Fruit fly (Drosophila melanogaster) whole organism, embryonic: ENCODE measurements around the gene CG15773.
A peak's percentile ranks its signal among the peaks of the same experiment; 100 is the strongest.

Source experiments
- Awh ChIP-seq: fragments of 200-800 bp; sonication (Bioruptor generic); IDR thresholded peaks from 2 replicates; pipeline ENCODE4, ENCODE4 v1.3.6; 2022; ENCODE audit warnings: missing biosample characterization, missing genetic modification characterization
- CG10654 ChIP-seq: fragments of 200-800 bp; sonication (Bioruptor generic); optimal IDR thresholded peaks from 2 replicates; lab custom pipeline; 2016; ENCODE audit warnings: missing biosample characterization, missing genetic modification characterization
- CG11398 ChIP-seq: fragments of 200-800 bp; sonication (Bioruptor generic); optimal IDR thresholded peaks from 2 replicates; lab custom pipeline; 2016; ENCODE audit warnings: missing biosample characterization, missing genetic modification characterization
- CG11560 ChIP-seq: fragments of 200-800 bp; sonication (Bioruptor generic); IDR thresholded peaks from 3 replicates; pipeline ENCODE4 v1.3.6; 2022; ENCODE audit warnings: missing biosample characterization, missing genetic modification characterization
- CG1602 ChIP-seq: fragments of 200-800 bp; sonication (Bioruptor generic); optimal IDR thresholded peaks from 3 replicates; lab custom pipeline; 2016; ENCODE audit warnings: missing biosample characterization, missing genetic modification characterization
- CG1647 ChIP-seq: fragments of 200-800 bp; sonication (Bioruptor generic); optimal IDR thresholded peaks from 3 replicates; lab custom pipeline; 2016; ENCODE audit warnings: missing biosample characterization, missing genetic modification characterization
- CG17328 ChIP-seq: fragments of 200-800 bp; sonication (Bioruptor generic); IDR thresholded peaks from 2 replicates; pipeline ENCODE4 v1.3.6; 2022; ENCODE audit warnings: missing biosample characterization, missing genetic modification characterization
- CG17612 ChIP-seq: fragments of 200-800 bp; sonication (Bioruptor generic); IDR thresholded peaks from 2 replicates; pipeline ENCODE4 v1.3.6; 2022; ENCODE audit warnings: missing biosample characterization, missing genetic modification characterization
- CG17829 ChIP-seq: fragments of 200-800 bp; optimal IDR thresholded peaks from 2 replicates; lab custom pipeline; 2019; ENCODE audit warnings: missing biosample characterization, mild to moderate bottlenecking, missing genetic modification characterization, moderate library complexity
- CG1832 ChIP-seq: fragments of 200-800 bp; sonication (Bioruptor generic); optimal IDR thresholded peaks from 2 replicates; lab custom pipeline; 2017; ENCODE audit warnings: missing biosample characterization, mild to moderate bottlenecking, missing genetic modification characterization, inconsistent platforms
- CG2678 ChIP-seq: fragments of 200-800 bp; sonication (Bioruptor generic); optimal IDR thresholded peaks from 3 replicates; lab custom pipeline; 2019; ENCODE audit warnings: missing biosample characterization, mild to moderate bottlenecking, missing genetic modification characterization, moderate library complexity
- CG3281 ChIP-seq: fragments of 200-800 bp; sonication (Bioruptor generic); optimal IDR thresholded peaks from 3 replicates; lab custom pipeline; 2017; ENCODE audit warnings: missing biosample characterization, mild to moderate bottlenecking, missing genetic modification characterization
- CG33557 ChIP-seq: fragments of 200-800 bp; sonication (Bioruptor generic); optimal IDR thresholded peaks from 2 replicates; lab custom pipeline; 2019; ENCODE audit warnings: missing biosample characterization, mild to moderate bottlenecking, missing genetic modification characterization, moderate library complexity
- CG34376 ChIP-seq: fragments of 200-800 bp; sonication (Bioruptor generic); optimal IDR thresholded peaks from 2 replicates; lab custom pipeline; 2018; ENCODE audit warnings: missing biosample characterization, mild to moderate bottlenecking, missing genetic modification characterization
- CG6791 ChIP-seq: fragments of 200-800 bp; sonication (Bioruptor generic); IDR thresholded peaks from 3 replicates; pipeline ENCODE4 v1.3.6; 2022; ENCODE audit warnings: missing biosample characterization, missing genetic modification characterization; ENCODE audit not compliant: partially characterized antibody
- CG6854 ChIP-seq: fragments of 200-800 bp; sonication (Bioruptor generic); optimal IDR thresholded peaks from 3 replicates; lab custom pipeline; 2017; ENCODE audit warnings: missing biosample characterization, mild to moderate bottlenecking, missing genetic modification characterization
- CG7357 ChIP-seq: fragments of 200-800 bp; sonication (Bioruptor generic); IDR thresholded peaks from 3 replicates; pipeline ENCODE4 v1.3.6; 2022; ENCODE audit warnings: missing biosample characterization, missing genetic modification characterization
- CG7839 ChIP-seq: fragments of 200-800 bp; sonication (Bioruptor generic); optimal IDR thresholded peaks from 3 replicates; lab custom pipeline; 2018; ENCODE audit warnings: missing biosample characterization, mild to moderate bottlenecking, missing genetic modification characterization, moderate library complexity
- CG8388 ChIP-seq: fragments of 200-800 bp; sonication (Bioruptor generic); optimal IDR thresholded peaks from 2 replicates; lab custom pipeline; 2019; ENCODE audit warnings: missing biosample characterization, mild to moderate bottlenecking, missing genetic modification characterization, moderate library complexity
- CG8765 ChIP-seq: fragments of 200-800 bp; sonication (Bioruptor generic); IDR thresholded peaks from 2 replicates; pipeline ENCODE4 v1.3.6; 2022; ENCODE audit warnings: missing biosample characterization, missing genetic modification characterization
- Doc2 ChIP-seq: fragments of 200-800 bp; sonication (Bioruptor generic); IDR thresholded peaks from 2 replicates; pipeline ENCODE4 v1.3.6; 2022; ENCODE audit warnings: missing biosample characterization, missing genetic modification characterization
- Dref ChIP-seq: fragments of 200-800 bp; sonication (Bioruptor generic); IDR thresholded peaks from 2 replicates; pipeline ENCODE4 v1.3.6; 2022; ENCODE audit warnings: missing biosample characterization, missing genetic modification characterization
- NFAT ChIP-seq: fragments of 200-800 bp; sonication (Bioruptor generic); IDR thresholded peaks from 2 replicates; pipeline ENCODE4 v1.3.6; 2022; ENCODE audit warnings: missing biosample characterization, missing genetic modification characterization
- Oaz ChIP-seq: fragments of 200-800 bp; sonication (Bioruptor generic); IDR thresholded peaks from 2 replicates; pipeline ENCODE4 v1.3.6; 2022; ENCODE audit warnings: missing biosample characterization, missing genetic modification characterization
- Opbp ChIP-seq: fragments of 200-800 bp; sonication (Bioruptor generic); IDR thresholded peaks from 3 replicates; pipeline ENCODE4 v1.3.6; 2022; ENCODE audit warnings: missing biosample characterization, missing genetic modification characterization; ENCODE audit not compliant: partially characterized antibody
- Side ChIP-seq: fragments of 200-800 bp; sonication (Bioruptor generic); optimal IDR thresholded peaks from 2 replicates; lab custom pipeline; 2016; ENCODE audit warnings: missing biosample characterization, missing genetic modification characterization
- bigmax ChIP-seq: fragments of 200-800 bp; sonication (Bioruptor generic); optimal IDR thresholded peaks from 2 replicates; lab custom pipeline; 2018; ENCODE audit warnings: missing biosample characterization, mild to moderate bottlenecking, missing genetic modification characterization
- bsh ChIP-seq, 2 experiments: fragments of 200-800 bp; sonication (Bioruptor generic); optimal IDR thresholded peaks; 2 replicates each; lab custom pipeline; 2017 to 2018; ENCODE audit warnings: mild to moderate bottlenecking in 2 of 2, missing biosample characterization in 2 of 2, missing genetic modification characterization in 2 of 2, moderate library complexity in 1 of 2
- caup ChIP-seq: fragments of 200-800 bp; sonication (Bioruptor generic); optimal IDR thresholded peaks from 3 replicates; lab custom pipeline; 2017; ENCODE audit warnings: missing biosample characterization, mild to moderate bottlenecking, missing genetic modification characterization, moderate library complexity; ENCODE audit not compliant: severe bottlenecking
- chinmo ChIP-seq: fragments of 200-800 bp; sonication (Bioruptor generic); IDR thresholded peaks from 4 replicates; pipeline ENCODE4 v1.3.6; 2022; ENCODE audit warnings: missing biosample characterization, missing genetic modification characterization; ENCODE audit not compliant: partially characterized antibody
- crc ChIP-seq: fragments of 200-800 bp; sonication (Bioruptor generic); optimal IDR thresholded peaks from 2 replicates; lab custom pipeline; 2016; ENCODE audit warnings: missing biosample characterization, missing genetic modification characterization
- cwo ChIP-seq: fragments of 200-800 bp; sonication (Bioruptor generic); optimal IDR thresholded peaks from 3 replicates; lab custom pipeline; 2017; ENCODE audit warnings: missing biosample characterization, missing genetic modification characterization, mild to moderate bottlenecking, moderate library complexity, missing genetic modification reagents
- dm ChIP-seq: fragments of 200-800 bp; sonication (Bioruptor generic); optimal IDR thresholded peaks from 3 replicates; lab custom pipeline; 2016; ENCODE audit warnings: missing biosample characterization, missing genetic modification characterization
- dysf ChIP-seq: fragments of 200-800 bp; sonication (Bioruptor generic); IDR thresholded peaks from 3 replicates; pipeline ENCODE4 v1.3.6; 2022; ENCODE audit warnings: missing biosample characterization, missing genetic modification characterization
- fd3F ChIP-seq: fragments of 200-800 bp; sonication (Bioruptor generic); optimal IDR thresholded peaks from 2 replicates; lab custom pipeline; 2018; ENCODE audit warnings: missing biosample characterization, mild to moderate bottlenecking, missing genetic modification characterization, moderate library complexity
- her ChIP-seq: fragments of 200-800 bp; sonication (Bioruptor generic); optimal IDR thresholded peaks from 2 replicates; lab custom pipeline; 2016; ENCODE audit warnings: missing biosample characterization, missing genetic modification characterization
- jing ChIP-seq: fragments of 200-800 bp; sonication (Bioruptor generic); optimal IDR thresholded peaks from 2 replicates; lab custom pipeline; 2018; ENCODE audit warnings: missing biosample characterization, mild to moderate bottlenecking, missing genetic modification characterization
- lmd ChIP-seq: fragments of 200-800 bp; sonication (Bioruptor generic); IDR thresholded peaks from 2 replicates; pipeline ENCODE4 v1.3.6; 2022; ENCODE audit warnings: missing biosample characterization, missing genetic modification characterization
- maf-S ChIP-seq: fragments of 200-800 bp; sonication (Bioruptor generic); optimal IDR thresholded peaks from 2 replicates; lab custom pipeline; 2016; ENCODE audit warnings: missing biosample characterization, missing genetic modification characterization
- mld ChIP-seq: fragments of 200-800 bp; sonication (Bioruptor generic); IDR thresholded peaks from 3 replicates; pipeline ENCODE4 v1.3.6; 2022; ENCODE audit warnings: missing biosample characterization, missing genetic modification characterization; ENCODE audit not compliant: partially characterized antibody
- nerfin-2 ChIP-seq: fragments of 200-800 bp; sonication (Bioruptor generic); IDR thresholded peaks from 2 replicates; pipeline ENCODE4 v1.3.6; 2022; ENCODE audit warnings: missing biosample characterization, missing genetic modification characterization; ENCODE audit not compliant: partially characterized antibody
- pfk ChIP-seq: fragments of 200-800 bp; sonication (Bioruptor generic); optimal IDR thresholded peaks from 2 replicates; lab custom pipeline; 2018; ENCODE audit warnings: missing biosample characterization, mild to moderate bottlenecking, missing genetic modification characterization, moderate library complexity
- ro ChIP-seq: fragments of 200-800 bp; sonication (Bioruptor generic); IDR thresholded peaks from 2 replicates; pipeline ENCODE4 v1.3.6; 2022; ENCODE audit warnings: missing biosample characterization, missing genetic modification characterization
- sima ChIP-seq: fragments of 200-800 bp; sonication (Bioruptor generic); optimal IDR thresholded peaks from 2 replicates; lab custom pipeline; 2016; ENCODE audit warnings: missing biosample characterization, missing genetic modification characterization
- tin ChIP-seq: fragments of 200-800 bp; sonication (Bioruptor generic); optimal IDR thresholded peaks from 3 replicates; lab custom pipeline; 2016; ENCODE audit warnings: missing biosample characterization, missing genetic modification characterization
- tup ChIP-seq: fragments of 200-800 bp; sonication (Bioruptor generic); optimal IDR thresholded peaks from 2 replicates; lab custom pipeline; 2016; ENCODE audit warnings: missing biosample characterization, mild to moderate bottlenecking, missing genetic modification characterization, moderate library complexity
- vnd ChIP-seq: fragments of 200-800 bp; sonication (Bioruptor generic); IDR thresholded peaks from 3 replicates; pipeline ENCODE4 v1.3.6; 2022; ENCODE audit warnings: missing biosample characterization, missing genetic modification characterization; ENCODE audit not compliant: partially characterized antibody
- wor ChIP-seq: fragments of 200-800 bp; sonication (Bioruptor generic); IDR thresholded peaks from 2 replicates; pipeline ENCODE4 v1.3.6; 2022; ENCODE audit warnings: missing biosample characterization, missing genetic modification characterization
- yki ChIP-seq: fragments of >200 bp; optimal IDR thresholded peaks from 3 replicates; lab custom pipeline; 2018

CG15773 gene

dm6 chrX:5735268-5735941 is 2.9 kb downstream of the CG15773 start (continued):
- TF ChIP-seq Opbp (GFP tag; lab: Robert Waterston, UW): no peak
- TF ChIP-seq CG34376 (GFP tag; lab: Kevin White, UChicago): no peak
- TF ChIP-seq CG8388 (GFP tag; lab: Kevin White, UChicago): peak; percentile 72
- TF ChIP-seq CG10654: peak; percentile 48
- TF ChIP-seq Awh (GFP tag; lab: Robert Waterston, UW): peak; percentile 67
- TF ChIP-seq CG1832 (GFP tag; lab: Kevin White, UChicago): no peak
- TF ChIP-seq yki: no peak
- TF ChIP-seq jing: peak; percentile 51
- no peak for TF ChIP-seq chinmo (GFP tag; lab: Robert Waterston, UW)
- peak; percentile 83 for TF ChIP-seq dysf
- peak; percentile 59 for TF ChIP-seq CG1602
- TF ChIP-seq cwo (GFP tag; lab: Kevin White, UChicago): peak; percentile 67
- TF ChIP-seq bsh (GFP tag; optimal IDR thresholded peaks at IDR 0.05; lab: Kevin White, UChicago): peak; percentile 64 to 85
- no peak for TF ChIP-seq Dref (GFP tag; lab: Robert Waterston, UW)
- no peak for TF ChIP-seq her (GFP tag; lab: Kevin White, UChicago)
- TF ChIP-seq CG33557 (GFP tag; lab: Kevin White, UChicago): peak; percentile 32
- TF ChIP-seq caup: peak; percentile 45
- TF ChIP-seq CG7357 (GFP tag; lab: Robert Waterston, UW): peak; percentile 61; the same call in 1 of the 3 replicates
- TF ChIP-seq Oaz: 0 out of 2 replicates have a peak, but pooled peaks have one; percentile 19
- TF ChIP-seq nerfin-2: no peak
- TF ChIP-seq dm: no peak
- peak; percentile 71 for TF ChIP-seq CG8765
- peak; percentile 15; the same call in 1 of the 2 replicates for TF ChIP-seq CG17612 (GFP tag; lab: Robert Waterston, UW)
- peak; percentile 80 for TF ChIP-seq lmd (GFP tag; lab: Robert Waterston, UW)
- TF ChIP-seq CG6791 (GFP tag; lab: Robert Waterston, UW): no peak
- TF ChIP-seq CG7839 (tag; lab: Kevin White, UChicago): peak; percentile 86
- TF ChIP-seq CG17328 (GFP tag; lab: Robert Waterston, UW): peak; percentile 83
- TF ChIP-seq Doc2 (GFP tag; lab: Robert Waterston, UW): no peak
- no peak for TF ChIP-seq CG11398 (GFP tag; lab: Kevin White, UChicago)
- peak; percentile 43 for TF ChIP-seq NFAT (GFP tag; lab: Robert Waterston, UW)
- TF ChIP-seq fd3F (GFP tag; lab: Kevin White, UChicago): peak; percentile 73
- peak; percentile 47 for TF ChIP-seq maf-S
- TF ChIP-seq CG17829 (tag; lab: Kevin White, UChicago): peak; percentile 76
- no peak for TF ChIP-seq mld (GFP tag; lab: Robert Waterston, UW)
- TF ChIP-seq CG3281: peak; percentile 67
- peak; percentile 29 for TF ChIP-seq CG1647 (GFP tag; lab: Kevin White, UChicago)
- no peak for TF ChIP-seq wor
- peak; percentile 61 for TF ChIP-seq tin (GFP tag; lab: Kevin White, UChicago)
- peak; percentile 24 for TF ChIP-seq crc (GFP tag; lab: Kevin White, UChicago)
- TF ChIP-seq sima (GFP tag; lab: Kevin White, UChicago): no peak
- TF ChIP-seq bigmax (GFP tag; lab: Kevin White, UChicago): no peak
- peak; percentile 2 for TF ChIP-seq CG6854 (GFP tag; lab: Kevin White, UChicago)
- TF ChIP-seq pfk: no peak
- peak; percentile 82 for TF ChIP-seq CG2678
- TF ChIP-seq tup (GFP tag; lab: Kevin White, UChicago): peak; percentile 21
- no peak for TF ChIP-seq vnd (GFP tag; lab: Robert Waterston, UW)
- TF ChIP-seq ro (GFP tag; lab: Robert Waterston, UW): 0 out of 2 replicates have a peak, but pooled peaks have one; percentile 13
- peak; percentile 31 for TF ChIP-seq Side (GFP tag; lab: Kevin White, UChicago)
- TF ChIP-seq CG11560 (tag; lab: Robert Waterston, UW): 0 out of 3 replicates have a peak, but pooled peaks have one; percentile 43
